Fruit fly (Drosophila melanogaster): ENCODE measurements around the gene CG16974.

dm6 chr2L:13160227-13160626 is 31.6 kb downstream of the CG16974 start, which contains the start of gene kmg:
- TF ChIP-seq CG8478 (optimal IDR thresholded peaks at IDR 0.05): no peak
- no peak for TF ChIP-seq CTCF (optimal IDR thresholded peaks at IDR 0.05)

Data from S2 (cell line).